Worm (Caenorhabditis elegans): Measurements from ENCODE around the gene arx-3.

- no peak for TF ChIP-seq Y5F2A.4 (GFP tag; optimal IDR thresholded peaks at IDR 0.05)
- no peak for TF ChIP-seq lsy-2 (tag; optimal IDR thresholded peaks at IDR 0.05)
- no peak for TF ChIP-seq skn-1 (tag; optimal IDR thresholded peaks at IDR 0.05)
- TF ChIP-seq nhr-77 (tag; optimal IDR thresholded peaks at IDR 0.05), result no peak
- TF ChIP-seq aly-2 (tag; optimal IDR thresholded peaks at IDR 0.05), result no peak
Observed at ce11 chrIII:12087564-12087963, 29.3 kb upstream of the arx-3 start.

Measured in whole organism, L4 larva.